Worm (Caenorhabditis elegans) whole organism, L4 larva: ENCODE results near the gene srab-9.

ENCODE experiments used
- F37D6.2 ChIP-seq: sonication (generic microtip); optimal IDR thresholded peaks from 2 replicates; lab custom pipeline; 2016; ENCODE audit warnings: mild to moderate bottlenecking, missing genetic modification characterization, missing compliant biosample characterization
- R02D3.7 ChIP-seq: fragments of 150-350 bp; sonication (generic microtip); optimal IDR thresholded peaks from 3 replicates; lab custom pipeline; 2014; ENCODE audit warnings: missing biosample characterization, missing genetic modification characterization
- ceh-82 ChIP-seq: sonication (generic microtip); optimal IDR thresholded peaks from 2 replicates; lab custom pipeline; 2017; ENCODE audit warnings: missing biosample characterization, missing genetic modification characterization
- dmd-9 ChIP-seq: fragments of 200-800 bp; sonication (Bioruptor generic); IDR thresholded peaks from 2 replicates; pipeline ENCODE4 v1.3.6; 2022; ENCODE audit warnings: missing genetic modification reagents, missing genetic modification characterization, missing compliant biosample characterization
- dpl-1 ChIP-seq: fragments of 150-350 bp; optimal IDR thresholded peaks from 2 replicates; lab custom pipeline; 2014; ENCODE audit warnings: missing biosample characterization, missing genetic modification reagents, missing genetic modification characterization
- lin-13 ChIP-seq: fragments of 150-350 bp; optimal IDR thresholded peaks from 2 replicates; lab custom pipeline; 2014; ENCODE audit warnings: missing biosample characterization, missing genetic modification reagents, missing genetic modification characterization
- nhr-11 ChIP-seq: fragments of 150-350 bp; optimal IDR thresholded peaks from 2 replicates; lab custom pipeline; 2014; ENCODE audit warnings: missing biosample characterization, missing genetic modification characterization
- nhr-237 ChIP-seq: sonication (generic microtip); optimal IDR thresholded peaks from 2 replicates; lab custom pipeline; 2017; ENCODE audit warnings: missing biosample characterization, missing genetic modification characterization
- nhr-76 ChIP-seq: fragments of 150-350 bp; optimal IDR thresholded peaks from 2 replicates; lab custom pipeline; 2014; ENCODE audit warnings: missing biosample characterization, missing genetic modification characterization
- nhr-77 ChIP-seq: fragments of 150-350 bp; optimal IDR thresholded peaks from 2 replicates; lab custom pipeline; 2014; ENCODE audit warnings: missing biosample characterization, missing genetic modification characterization
- skn-1 ChIP-seq: fragments of 150-350 bp; optimal IDR thresholded peaks from 2 replicates; lab custom pipeline; 2014; ENCODE audit warnings: missing biosample characterization, missing genetic modification characterization
- unc-62 ChIP-seq, 3 experiments: fragments of 150-350 bp in 1 of 3; sonication (generic microtip); optimal IDR thresholded peaks in 2 of 3; peaks in 1 of 3; 1 replicate in 1 of 3; 2 replicates in 2 of 3; lab custom pipeline; 2014 to 2017; ENCODE audit warnings: missing biosample characterization in 3 of 3, missing genetic modification characterization in 3 of 3, missing genetic modification reagents in 3 of 3, missing genotype in 1 of 3
- vab-7 ChIP-seq: fragments of 200-800 bp; sonication (Bioruptor generic); IDR thresholded peaks from 2 replicates; pipeline ENCODE4 v1.3.6; 2022; ENCODE audit warnings: missing genetic modification reagents, missing genetic modification characterization, missing compliant biosample characterization
- zag-1 ChIP-seq: fragments of 150-350 bp; optimal IDR thresholded peaks from 2 replicates; lab custom pipeline; 2014; ENCODE audit warnings: missing biosample characterization, missing genetic modification characterization

- TF ChIP-seq dpl-1 (GFP tag; lab: Kevin White, UChicago) (no peak), lin-13 (GFP tag; lab: Kevin White, UChicago) (no peak), zag-1 (no peak), dmd-9 (GFP tag; lab: Robert Waterston, UW) (no peak), ceh-82 (tag; lab: Kevin White, UChicago) (no peak), nhr-76 (tag; lab: Kevin White, UChicago) (no peak), nhr-11 (tag; lab: Kevin White, UChicago) (no peak), nhr-77 (tag; lab: Kevin White, UChicago) (no peak), F37D6.2 (tag; lab: Kevin White, UChicago) (no peak), vab-7 (GFP tag; lab: Robert Waterston, UW) (no peak), nhr-237 (tag; lab: Kevin White, UChicago) (no peak), skn-1 (no peak), R02D3.7 (tag; lab: Kevin White, UChicago) (no peak), unc-62 (GFP tag; optimal IDR thresholded peaks at IDR 0.05 in 1 of 2; lab: Kevin White, UChicago) (no peak), unc-62 (tag; optimal IDR thresholded peaks at IDR 0.05; lab: Kevin White, UChicago) (no peak)
These were observed 19.3 kb downstream of the srab-9 start, which contains the start of gene srt-56 for ce11 chrV:3121743-3122142.
